Worm (Caenorhabditis elegans): Measurements from ENCODE around the gene srd-51.
A peak's percentile ranks its signal among the peaks of the same experiment; 100 is the strongest.

Gene srd-51

ce11 chrX:13442446-13442845 lies 42.3 kb downstream of the srd-51 start (continued):
- no peak for TF ChIP-seq nhr-11 (tag; optimal IDR thresholded peaks at IDR 0.05)
- peak in 1 of 2 experiments; percentile 44 for TF ChIP-seq mdl-1 (tag; optimal IDR thresholded peaks at IDR 0.05)
- TF ChIP-seq fkh-8 (tag; optimal IDR thresholded peaks at IDR 0.05): peak; percentile 47
- peak; percentile 59 for TF ChIP-seq rnt-1 (tag; optimal IDR thresholded peaks at IDR 0.05)
- TF ChIP-seq nhr-90 (tag; optimal IDR thresholded peaks at IDR 0.05; ENCODE audit: poor library complexity): peak; percentile 36

ce11 chrX:13435790-13436472 lies 48.8 kb downstream of the srd-51 start, which contains the start of gene jmjd-3.3:
Gene jmjd-3.3 (plus strand): TSS chrX:13436422.
- TF ChIP-seq efl-1 (optimal IDR thresholded peaks at IDR 0.05): no peak
- TF ChIP-seq efl-1 (GFP tag; optimal IDR thresholded peaks at IDR 0.05 in 1 of 2): peak in 1 of 2 experiments; percentile 43
- TF ChIP-seq ztf-11 (tag; optimal IDR thresholded peaks at IDR 0.05): no peak

- peak; percentile 21 for TF ChIP-seq dsc-1 (tag; optimal IDR thresholded peaks at IDR 0.05)
- no peak for TF ChIP-seq nhr-237 (tag; optimal IDR thresholded peaks at IDR 0.05)
Observed at ce11 chrX:13435116-13435515, 49.6 kb downstream of the srd-51 start.
